Fruit fly (Drosophila melanogaster) whole organism, pupa: ENCODE measurements around the gene HLH4C.

Experiments
- CG10348 ChIP-seq: fragments of 200-800 bp; sonication (Bioruptor generic); IDR thresholded peaks from 2 replicates; pipeline ENCODE4 v1.3.6; 2022; ENCODE audit warnings: missing biosample characterization, missing genetic modification characterization
- CG12605 ChIP-seq: fragments of 200-800 bp; sonication (Bioruptor generic); IDR thresholded peaks from 2 replicates; pipeline ENCODE4 v1.3.6; 2022; ENCODE audit warnings: missing biosample characterization, missing genetic modification characterization
- CG13204 ChIP-seq: fragments of 200-800 bp; sonication (Bioruptor generic); optimal IDR thresholded peaks from 2 replicates; lab custom pipeline; 2018; ENCODE audit warnings: missing biosample characterization, mild to moderate bottlenecking, missing genetic modification characterization, moderate library complexity
- CG14655 ChIP-seq: fragments of 200-800 bp; sonication (Bioruptor generic); optimal IDR thresholded peaks from 3 replicates; lab custom pipeline; 2017; ENCODE audit warnings: mild to moderate bottlenecking, missing biosample characterization, missing genetic modification reagents, missing genetic modification characterization
- CG15710 ChIP-seq: fragments of 200-800 bp; sonication (Bioruptor generic); optimal IDR thresholded peaks from 2 replicates; lab custom pipeline; 2018; ENCODE audit warnings: missing biosample characterization, mild to moderate bottlenecking, missing genetic modification characterization, moderate library complexity
- CG17806 ChIP-seq: fragments of 200-800 bp; sonication (Bioruptor generic); optimal IDR thresholded peaks from 2 replicates; lab custom pipeline; 2018; ENCODE audit warnings: missing biosample characterization, mild to moderate bottlenecking, missing genetic modification characterization, moderate library complexity
- CG32121 ChIP-seq: fragments of 200-800 bp; sonication (Bioruptor generic); IDR thresholded peaks from 2 replicates; pipeline ENCODE4 v1.3.6; 2022; ENCODE audit warnings: missing biosample characterization, missing genetic modification characterization
- CG34367 ChIP-seq: fragments of 200-800 bp; sonication (Bioruptor generic); optimal IDR thresholded peaks from 2 replicates; lab custom pipeline; 2018; ENCODE audit warnings: missing biosample characterization, mild to moderate bottlenecking, missing genetic modification characterization
- CG4496 ChIP-seq: fragments of 200-800 bp; sonication (Bioruptor generic); IDR thresholded peaks from 3 replicates; pipeline ENCODE4 v1.3.6; 2022; ENCODE audit warnings: missing biosample characterization, missing genetic modification characterization
- CG8159 ChIP-seq: fragments of 200-800 bp; sonication (Bioruptor generic); optimal IDR thresholded peaks from 3 replicates; lab custom pipeline; 2018; ENCODE audit warnings: missing biosample characterization, mild to moderate bottlenecking, missing genetic modification characterization, moderate library complexity
- CG8301 ChIP-seq: fragments of 200-800 bp; sonication (Bioruptor generic); optimal IDR thresholded peaks from 2 replicates; lab custom pipeline; 2018; ENCODE audit warnings: missing biosample characterization, mild to moderate bottlenecking, missing genetic modification characterization
- CG9948 ChIP-seq: fragments of 200-800 bp; sonication (Bioruptor generic); optimal IDR thresholded peaks from 2 replicates; lab custom pipeline; 2018; ENCODE audit warnings: missing biosample characterization, mild to moderate bottlenecking, missing genetic modification characterization, moderate library complexity
- D1 ChIP-seq: fragments of 200-800 bp; sonication (Bioruptor generic); optimal IDR thresholded peaks from 2 replicates; lab custom pipeline; 2018; ENCODE audit warnings: missing biosample characterization, mild to moderate bottlenecking, missing genetic modification characterization, moderate library complexity
- EcR ChIP-seq: fragments of 200-800 bp; sonication (Bioruptor generic); optimal IDR thresholded peaks from 3 replicates; lab custom pipeline; 2019; ENCODE audit warnings: missing biosample characterization, missing genetic modification characterization, mild to moderate bottlenecking, moderate library complexity, missing genetic modification reagents
- Ets98B ChIP-seq: fragments of 200-800 bp; sonication (Bioruptor generic); IDR thresholded peaks from 2 replicates; pipeline ENCODE4 v1.3.6; 2022; ENCODE audit warnings: missing biosample characterization, missing genetic modification characterization
- Pif1A ChIP-seq: fragments of 200-800 bp; sonication (Bioruptor generic); optimal IDR thresholded peaks from 3 replicates; lab custom pipeline; 2016; ENCODE audit warnings: missing biosample characterization, missing genetic modification characterization
- Pif1B ChIP-seq: fragments of 200-800 bp; sonication (Bioruptor generic); optimal IDR thresholded peaks from 3 replicates; lab custom pipeline; 2016; ENCODE audit warnings: missing biosample characterization, missing genetic modification characterization
- Snoo ChIP-seq: fragments of 200-800 bp; sonication (Bioruptor generic); optimal IDR thresholded peaks from 3 replicates; lab custom pipeline; 2017; ENCODE audit warnings: missing biosample characterization, mild to moderate bottlenecking, missing genetic modification characterization, inconsistent platforms
- fd96Ca ChIP-seq: fragments of 200-800 bp; sonication (Bioruptor generic); IDR thresholded peaks from 3 replicates; pipeline ENCODE4 v1.3.6; 2022; ENCODE audit warnings: missing biosample characterization, missing genetic modification characterization
- gl ChIP-seq: fragments of 200-800 bp; sonication (Bioruptor generic); optimal IDR thresholded peaks from 2 replicates; lab custom pipeline; 2018; ENCODE audit warnings: missing biosample characterization, mild to moderate bottlenecking, missing genetic modification characterization
- rn ChIP-seq: fragments of 200-800 bp; sonication (Bioruptor generic); IDR thresholded peaks from 2 replicates; pipeline ENCODE4 v1.3.6; 2022; ENCODE audit warnings: missing biosample characterization, missing genetic modification characterization

Gene HLH4C

DNA sequence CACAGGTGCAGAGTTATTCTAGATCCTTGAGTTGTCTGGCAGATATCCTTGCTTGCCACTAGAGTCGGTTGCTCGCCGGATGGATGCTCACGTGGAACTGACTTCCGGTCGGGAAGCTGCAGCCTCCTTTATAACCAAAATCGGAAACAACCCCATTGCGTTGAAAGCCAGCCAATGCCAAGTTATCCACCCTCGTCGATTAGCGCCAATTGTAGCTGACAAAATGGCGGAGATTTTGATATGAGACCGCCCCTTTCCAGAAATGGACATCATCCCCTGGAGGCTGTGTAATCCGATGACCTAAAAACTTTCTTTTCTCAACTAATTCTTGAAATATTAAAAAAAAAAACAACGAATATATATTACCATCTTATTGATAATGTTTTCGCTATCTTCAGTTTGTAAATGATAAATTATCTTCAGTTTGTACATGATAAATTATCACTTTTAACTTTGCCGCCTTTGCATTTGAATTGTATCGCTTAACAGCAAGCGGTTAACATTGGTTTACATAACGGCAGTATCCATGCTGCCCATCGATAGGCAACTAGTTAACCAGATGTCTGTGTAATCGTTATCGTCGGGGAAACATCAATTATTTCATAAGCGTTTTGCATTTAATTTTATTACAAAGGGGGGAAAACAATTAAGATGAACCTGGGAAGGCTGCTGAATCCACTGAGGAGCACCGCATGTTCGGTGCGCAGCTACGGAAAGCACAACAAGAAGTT, at the start of gene HLH4C, which contains the start of gene mRpL30:
TSS of gene HLH4C (minus strand) at position 99 of the 731 bp plus-strand sequence.
TSS of gene mRpL30 (plus strand) at position 556 of the 731 bp plus-strand sequence.
- no peak for TF ChIP-seq EcR (GFP tag; lab: Kevin White, UChicago)
- TF ChIP-seq CG4496 (GFP tag; lab: Robert Waterston, UW), result no peak
- TF ChIP-seq CG8159 (tag; lab: Kevin White, UChicago), result no peak
- TF ChIP-seq rn (GFP tag; lab: Robert Waterston, UW), result no peak
- TF ChIP-seq Pif1B (GFP tag; lab: Kevin White, UChicago), result no peak
- TF ChIP-seq Ets98B (GFP tag; lab: Robert Waterston, UW), result no peak
- TF ChIP-seq CG14655 (GFP tag; lab: Kevin White, UChicago), result no peak
- TF ChIP-seq CG10348 (GFP tag; lab: Robert Waterston, UW), result no peak

DNA sequence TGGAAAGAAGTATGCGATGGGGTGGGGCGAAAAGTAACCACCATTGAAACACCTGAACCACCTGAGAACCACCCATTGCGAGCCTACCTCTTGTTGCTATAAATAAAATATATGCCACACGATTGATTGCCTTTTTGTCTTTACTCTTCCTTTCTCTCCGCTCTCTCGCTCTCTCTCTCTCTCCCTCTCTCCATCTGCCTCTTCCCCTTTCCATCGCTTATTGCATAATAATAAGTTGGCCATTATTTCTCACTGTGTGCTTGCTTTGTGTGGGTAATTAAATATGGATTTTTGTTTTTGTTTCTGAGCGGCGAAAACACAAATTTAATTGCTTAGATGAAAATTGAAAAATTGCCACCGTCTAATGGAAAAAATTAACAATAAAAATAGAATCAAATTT, 46.9 kb upstream of the HLH4C start:
- TF ChIP-seq EcR (GFP tag; lab: Kevin White, UChicago) (no peak), CG8301 (tag; lab: Kevin White, UChicago) (no peak), CG10348 (GFP tag; lab: Robert Waterston, UW) (no peak), CG34367 (tag; lab: Kevin White, UChicago) (no peak)

DNA sequence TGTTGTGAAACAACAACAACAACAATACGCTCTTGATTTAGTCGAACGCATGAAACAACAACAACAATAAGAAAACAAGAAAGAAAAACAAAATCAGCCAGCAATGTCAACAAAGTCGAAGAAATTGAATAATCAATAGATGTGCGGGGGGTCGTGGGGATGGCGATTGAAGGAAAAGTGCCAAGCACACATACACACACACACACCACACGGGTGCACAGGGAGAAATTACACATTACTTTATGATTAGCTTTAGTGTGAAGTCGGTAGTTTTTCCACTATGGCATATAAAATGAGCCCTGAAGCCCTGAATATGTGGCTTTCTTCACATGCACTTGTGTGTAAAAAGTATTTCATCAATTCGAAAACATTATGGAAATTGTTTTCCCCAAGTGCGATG, 45.7 kb upstream of the HLH4C start:
- TF ChIP-seq CG8159 (tag; lab: Kevin White, UChicago), result no peak

DNA sequence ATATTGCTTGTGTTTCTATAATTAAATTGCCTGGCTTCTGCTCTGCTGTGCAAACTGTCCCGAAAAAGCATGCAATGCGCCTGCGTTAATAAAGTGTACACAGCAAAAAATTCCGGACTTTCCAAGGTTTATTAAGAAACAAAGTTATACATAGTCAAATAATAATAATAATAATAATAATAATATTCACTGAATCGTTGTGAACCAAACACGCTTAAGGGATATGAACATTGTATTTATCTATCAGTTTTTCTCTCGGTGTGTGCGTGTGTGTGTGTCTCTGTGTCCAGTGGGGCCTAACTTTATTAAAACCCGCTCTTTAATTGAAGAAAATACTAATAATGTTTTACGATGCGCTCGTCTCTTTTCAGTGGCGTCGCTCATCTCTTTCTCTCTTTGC, 44.0 kb upstream of the HLH4C start:
- TF ChIP-seq CG8301 (tag; lab: Kevin White, UChicago) (peak; percentile 37), CG17806 (tag; lab: Kevin White, UChicago) (peak; percentile 44), CG32121 (GFP tag; lab: Robert Waterston, UW) (no peak), EcR (GFP tag; lab: Kevin White, UChicago) (no peak), Pif1A (no peak), rn (GFP tag; lab: Robert Waterston, UW) (no peak), D1 (no peak), CG12605 (GFP tag; lab: Robert Waterston, UW) (peak; percentile 46; the same call in 1 of the 2 replicates), fd96Ca (GFP tag; lab: Robert Waterston, UW) (no peak), CG4496 (GFP tag; lab: Robert Waterston, UW) (peak; percentile 46; the same call in 2 of the 3 replicates), Snoo (no peak), Ets98B (GFP tag; lab: Robert Waterston, UW) (0 out of 2 replicates have a peak, but pooled peaks have one; percentile 13), CG10348 (GFP tag; lab: Robert Waterston, UW) (no peak), CG15710 (tag; lab: Kevin White, UChicago) (peak; percentile 48), CG8159 (tag; lab: Kevin White, UChicago) (peak; percentile 56), gl (no peak), CG14655 (GFP tag; lab: Kevin White, UChicago) (peak; percentile 53), CG9948 (tag; lab: Kevin White, UChicago) (peak; percentile 45), Pif1B (GFP tag; lab: Kevin White, UChicago) (no peak), CG34367 (tag; lab: Kevin White, UChicago) (peak; percentile 32), CG13204 (GFP tag; lab: Kevin White, UChicago) (no peak)

DNA sequence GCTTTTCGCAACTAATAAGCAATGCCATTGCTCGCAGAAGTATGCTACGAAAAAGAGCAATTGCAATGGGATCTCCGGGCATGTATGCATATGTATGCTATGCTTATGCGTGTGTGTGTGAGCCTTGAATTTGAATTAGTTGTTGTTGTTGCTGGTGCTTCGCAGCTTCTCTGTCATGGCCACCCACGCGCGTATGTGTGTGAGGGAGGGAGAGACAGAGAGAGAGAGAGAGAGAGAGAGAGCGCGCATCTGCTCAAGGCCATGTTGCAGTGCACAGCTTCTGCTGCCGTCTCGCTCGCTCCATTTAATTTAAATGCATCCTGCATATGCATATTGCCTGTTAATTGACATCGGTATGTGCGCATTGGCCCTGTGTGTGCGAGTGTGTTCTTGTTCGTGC, 43.6 kb upstream of the HLH4C start:
- TF ChIP-seq CG32121 (GFP tag; lab: Robert Waterston, UW) (no peak), CG12605 (GFP tag; lab: Robert Waterston, UW) (no peak), CG10348 (GFP tag; lab: Robert Waterston, UW) (no peak), CG8301 (tag; lab: Kevin White, UChicago) (no peak), Pif1A (no peak), CG4496 (GFP tag; lab: Robert Waterston, UW) (no peak), EcR (GFP tag; lab: Kevin White, UChicago) (no peak), CG17806 (tag; lab: Kevin White, UChicago) (no peak), CG14655 (GFP tag; lab: Kevin White, UChicago) (no peak), CG13204 (GFP tag; lab: Kevin White, UChicago) (no peak), gl (no peak), Ets98B (GFP tag; lab: Robert Waterston, UW) (no peak), CG8159 (tag; lab: Kevin White, UChicago) (no peak), CG9948 (tag; lab: Kevin White, UChicago) (no peak), D1 (no peak), Snoo (no peak), CG15710 (tag; lab: Kevin White, UChicago) (no peak), fd96Ca (GFP tag; lab: Robert Waterston, UW) (no peak), CG34367 (tag; lab: Kevin White, UChicago) (no peak)

DNA sequence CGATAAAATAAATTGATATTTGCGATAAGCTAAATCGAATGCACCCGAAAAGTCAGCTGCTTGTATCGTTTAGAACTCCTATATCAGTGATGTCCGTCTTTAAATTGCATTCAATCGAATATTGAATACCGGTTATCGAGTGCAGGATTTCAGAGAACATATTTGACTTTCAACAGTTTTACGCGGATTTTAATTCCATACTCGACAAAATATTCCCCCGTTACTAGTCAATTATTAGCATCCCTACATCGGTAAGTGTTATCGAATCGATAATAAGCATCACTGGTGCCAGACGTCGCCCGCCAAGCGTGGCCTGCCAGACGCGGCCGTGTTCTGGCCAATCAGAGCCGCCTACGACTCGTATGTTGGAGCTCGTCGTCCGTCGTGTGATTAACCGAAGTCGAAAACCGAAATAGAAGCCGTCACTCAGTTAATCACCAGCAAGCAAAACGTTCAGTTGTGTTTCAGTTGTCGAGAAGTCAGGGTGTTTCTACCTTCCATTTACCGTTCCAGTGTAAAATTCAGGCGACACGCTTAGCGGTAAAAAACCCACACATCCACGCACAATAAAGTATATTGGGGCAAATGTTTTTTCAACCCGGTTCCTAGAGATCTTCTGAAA, 40.7 kb upstream of the HLH4C start, which contains the start of gene ctp:
TSS of gene ctp (plus strand) at position 23 of the 622 bp plus-strand sequence.
- TF ChIP-seq Snoo (peak; percentile 10), CG34367 (tag; lab: Kevin White, UChicago) (no peak), CG10348 (GFP tag; lab: Robert Waterston, UW) (no peak), EcR (GFP tag; lab: Kevin White, UChicago) (peak; percentile 12), CG32121 (GFP tag; lab: Robert Waterston, UW) (peak; percentile 44; the same call in 1 of the 2 replicates), Ets98B (GFP tag; lab: Robert Waterston, UW) (peak; percentile 53; the same call in 1 of the 2 replicates), CG13204 (GFP tag; lab: Kevin White, UChicago) (peak; percentile 31), fd96Ca (GFP tag; lab: Robert Waterston, UW) (peak; percentile 40; the same call in 1 of the 3 replicates), CG8301 (tag; lab: Kevin White, UChicago) (no peak), CG4496 (GFP tag; lab: Robert Waterston, UW) (peak; percentile 40; the same call in 1 of the 3 replicates), Pif1B (GFP tag; lab: Kevin White, UChicago) (peak; percentile 39), CG8159 (tag; lab: Kevin White, UChicago) (peak; percentile 1), CG9948 (tag; lab: Kevin White, UChicago) (no peak), D1 (no peak), CG14655 (GFP tag; lab: Kevin White, UChicago) (peak; percentile 25), CG15710 (tag; lab: Kevin White, UChicago) (peak; percentile 24), rn (GFP tag; lab: Robert Waterston, UW) (no peak), Pif1A (peak; percentile 51), CG12605 (GFP tag; lab: Robert Waterston, UW) (peak; percentile 64; the same call in 1 of the 2 replicates), CG17806 (tag; lab: Kevin White, UChicago) (peak; percentile 5), gl (no peak)
